Fruit fly (Drosophila melanogaster) whole organism, adult: ENCODE data around the gene CG14195.
A peak's percentile ranks its signal among the peaks of the same experiment; 100 is the strongest.

Experiments
- CG11617 ChIP-seq: fragments of 200-800 bp; sonication (Bioruptor generic); optimal IDR thresholded peaks from 2 replicates; lab custom pipeline; 2017; ENCODE audit warnings: mild to moderate bottlenecking, missing biosample characterization, missing genetic modification reagents, missing genetic modification characterization
- CG12768 ChIP-seq: fragments of 200-800 bp; sonication (Bioruptor generic); optimal IDR thresholded peaks from 2 replicates; lab custom pipeline; 2017; ENCODE audit warnings: missing biosample characterization, missing genetic modification characterization, mild to moderate bottlenecking, moderate library complexity, missing genetic modification reagents
- CG14711 ChIP-seq: fragments of 200-800 bp; sonication (Bioruptor generic); optimal IDR thresholded peaks from 2 replicates; lab custom pipeline; 2018; ENCODE audit warnings: missing biosample characterization, mild to moderate bottlenecking, missing genetic modification characterization, moderate library complexity
- CG1620 ChIP-seq: fragments of 200-800 bp; sonication (Bioruptor generic); optimal IDR thresholded peaks from 2 replicates; lab custom pipeline; 2016; ENCODE audit warnings: missing biosample characterization, missing genetic modification characterization
- CG33017 ChIP-seq: fragments of 200-800 bp; sonication (Bioruptor generic); optimal IDR thresholded peaks from 2 replicates; lab custom pipeline; 2018; ENCODE audit warnings: missing biosample characterization, mild to moderate bottlenecking, missing genetic modification characterization, moderate library complexity
- CG5204 ChIP-seq: fragments of 200-800 bp; sonication (Bioruptor generic); optimal IDR thresholded peaks from 2 replicates; lab custom pipeline; 2016; ENCODE audit warnings: missing biosample characterization, missing genetic modification characterization
- CG7045 ChIP-seq: fragments of 200-800 bp; sonication (Bioruptor generic); optimal IDR thresholded peaks from 2 replicates; lab custom pipeline; 2017; ENCODE audit warnings: missing biosample characterization, mild to moderate bottlenecking, missing genetic modification characterization
- CG7101 ChIP-seq: fragments of 200-800 bp; sonication (Bioruptor generic); optimal IDR thresholded peaks from 2 replicates; lab custom pipeline; 2018; ENCODE audit warnings: missing biosample characterization, mild to moderate bottlenecking, missing genetic modification characterization, moderate library complexity
- Clk ChIP-seq: fragments of 200-800 bp; sonication (Bioruptor generic); optimal IDR thresholded peaks from 2 replicates; lab custom pipeline; 2017; ENCODE audit warnings: missing biosample characterization, missing genetic modification characterization
- Crg-1 ChIP-seq: fragments of 200-800 bp; sonication (Bioruptor generic); optimal IDR thresholded peaks from 2 replicates; lab custom pipeline; 2016; ENCODE audit warnings: missing biosample characterization, missing genetic modification characterization
- Hr96 ChIP-seq: fragments of 200-800 bp; sonication (Bioruptor generic); optimal IDR thresholded peaks from 2 replicates; lab custom pipeline; 2016; ENCODE audit warnings: missing biosample characterization, missing genetic modification characterization
- Mnt ChIP-seq: fragments of 200-800 bp; sonication (Bioruptor generic); optimal IDR thresholded peaks from 2 replicates; lab custom pipeline; 2016; ENCODE audit warnings: missing biosample characterization, mild to moderate bottlenecking, missing genetic modification characterization
- bab1 ChIP-seq: fragments of 200-800 bp; sonication (Bioruptor generic); optimal IDR thresholded peaks from 3 replicates; lab custom pipeline; 2019; ENCODE audit warnings: missing biosample characterization, mild to moderate bottlenecking, missing genetic modification characterization, moderate library complexity
- cic ChIP-seq: fragments of 200-800 bp; sonication (Bioruptor generic); optimal IDR thresholded peaks from 2 replicates; lab custom pipeline; 2017; ENCODE audit warnings: missing biosample characterization, mild to moderate bottlenecking, missing genetic modification characterization, moderate library complexity
- cnc ChIP-seq, 2 experiments: fragments of >200 bp; optimal IDR thresholded peaks; 2 replicates each; lab custom pipeline; 2017
- kay ChIP-seq: fragments of 200-800 bp; sonication (Bioruptor generic); peaks from one replicate; lab custom pipeline; 2016; ENCODE audit warnings: missing biosample characterization, missing genetic modification characterization, borderline replicate concordance
- ovo ChIP-seq: fragments of 200-800 bp; sonication (Bioruptor generic); optimal IDR thresholded peaks from 2 replicates; lab custom pipeline; 2016; ENCODE audit warnings: missing biosample characterization, missing genetic modification characterization
- pad ChIP-seq: fragments of 200-800 bp; sonication (Bioruptor generic); optimal IDR thresholded peaks from 3 replicates; lab custom pipeline; 2017; ENCODE audit warnings: missing biosample characterization, missing genetic modification characterization, mild to moderate bottlenecking, moderate library complexity, missing genetic modification reagents
- tj ChIP-seq: fragments of 200-800 bp; sonication (Bioruptor generic); optimal IDR thresholded peaks from 3 replicates; lab custom pipeline; 2017; ENCODE audit warnings: missing biosample characterization, mild to moderate bottlenecking, missing genetic modification characterization, moderate library complexity
- toe ChIP-seq: fragments of 200-800 bp; sonication (Bioruptor generic); optimal IDR thresholded peaks from 2 replicates; lab custom pipeline; 2016; ENCODE audit warnings: missing biosample characterization, missing genetic modification characterization

Gene CG14195

dm6 chrX:19240230-19240839 is 28.5 kb upstream of the CG14195 start:
- TF ChIP-seq pad (GFP tag; lab: Kevin White, UChicago) = no peak
- peak; percentile 59 for TF ChIP-seq Mnt (GFP tag; lab: Kevin White, UChicago)
- no peak for TF ChIP-seq Clk (GFP tag; lab: Kevin White, UChicago)

DNA sequence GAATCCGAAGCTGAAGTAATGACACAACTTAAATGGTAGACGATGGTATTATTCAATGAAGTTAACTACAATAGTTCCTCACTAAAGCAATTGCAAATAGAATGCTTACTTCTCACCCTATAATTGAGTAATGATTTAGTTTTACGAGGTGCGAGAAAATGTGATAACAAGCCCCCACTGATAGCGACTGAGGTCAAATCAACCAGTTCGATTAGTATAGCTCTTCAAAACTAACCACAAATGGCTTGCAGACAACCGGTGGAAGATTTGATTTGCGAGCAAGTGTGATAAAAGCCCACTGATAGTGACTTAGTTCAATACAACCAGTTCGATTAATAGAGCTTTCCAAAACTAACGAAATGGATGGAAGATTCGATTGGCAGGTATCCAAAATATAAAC is 27.5 kb upstream of the CG14195 start:
- TF ChIP-seq tj = no peak
- no peak for TF ChIP-seq pad (GFP tag; lab: Kevin White, UChicago)
- TF ChIP-seq kay (GFP tag; lab: Kevin White, UChicago) = no peak
- TF ChIP-seq CG11617 (GFP tag; lab: Kevin White, UChicago) = no peak
- TF ChIP-seq CG7101 (tag; lab: Kevin White, UChicago) = no peak
- TF ChIP-seq Clk (GFP tag; lab: Kevin White, UChicago) = no peak
- TF ChIP-seq cnc (optimal IDR thresholded peaks at IDR 0.05; lab: Kevin White, UChicago) = no peak
- no peak for TF ChIP-seq CG7045 (GFP tag; lab: Kevin White, UChicago)
- TF ChIP-seq CG14711 (tag; lab: Kevin White, UChicago) = no peak
- TF ChIP-seq CG33017 (tag; lab: Kevin White, UChicago) = no peak
- TF ChIP-seq ovo (GFP tag; lab: Kevin White, UChicago) = no peak
- no peak for TF ChIP-seq Mnt (GFP tag; lab: Kevin White, UChicago)
- no peak for TF ChIP-seq cic (GFP tag; lab: Kevin White, UChicago)
- TF ChIP-seq Hr96 = no peak
- TF ChIP-seq toe (GFP tag; lab: Kevin White, UChicago) = no peak
- TF ChIP-seq CG12768 = no peak
- TF ChIP-seq Crg-1 (GFP tag; lab: Kevin White, UChicago) = no peak

DNA sequence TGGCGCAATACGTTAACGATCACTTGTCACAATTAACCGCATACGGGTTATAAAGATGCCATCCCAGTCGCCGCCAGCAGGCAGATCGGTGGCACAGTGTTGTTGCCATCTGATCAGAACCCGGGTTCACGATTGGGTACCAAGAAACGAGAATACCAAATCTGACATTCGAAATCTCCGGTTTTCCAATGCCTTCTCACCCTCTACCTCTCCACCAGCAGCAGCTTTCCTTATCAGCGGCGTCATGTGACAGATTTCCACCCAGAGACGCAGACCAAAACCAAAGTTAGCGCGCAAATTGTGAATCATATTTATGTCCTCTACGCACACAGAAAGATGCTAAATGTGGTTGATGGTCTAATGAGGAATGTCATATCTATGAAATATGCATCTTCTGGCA is 26.7 kb upstream of the CG14195 start:
- TF ChIP-seq Clk (GFP tag; lab: Kevin White, UChicago) (no peak), toe (GFP tag; lab: Kevin White, UChicago) (no peak), CG12768 (no peak), CG14711 (tag; lab: Kevin White, UChicago) (no peak), cic (GFP tag; lab: Kevin White, UChicago) (no peak), tj (no peak), bab1 (GFP tag; lab: Kevin White, UChicago) (no peak), Crg-1 (GFP tag; lab: Kevin White, UChicago) (no peak), cnc (optimal IDR thresholded peaks at IDR 0.05; lab: Kevin White, UChicago) (no peak), CG11617 (GFP tag; lab: Kevin White, UChicago) (no peak), CG5204 (no peak), kay (GFP tag; lab: Kevin White, UChicago) (no peak), CG7045 (GFP tag; lab: Kevin White, UChicago) (no peak), Hr96 (no peak)

- TF ChIP-seq cnc (optimal IDR thresholded peaks at IDR 0.05; lab: Kevin White, UChicago) = no peak
- no peak for TF ChIP-seq CG12768
- TF ChIP-seq Crg-1 (GFP tag; lab: Kevin White, UChicago) = no peak
- no peak for TF ChIP-seq Mnt (GFP tag; lab: Kevin White, UChicago)
- no peak for TF ChIP-seq cic (GFP tag; lab: Kevin White, UChicago)
- TF ChIP-seq Hr96 = no peak
- no peak for TF ChIP-seq CG5204
- TF ChIP-seq tj = no peak
- TF ChIP-seq ovo (GFP tag; lab: Kevin White, UChicago) = no peak
Observed at dm6 chrX:19229855-19230433, 18.1 kb upstream of the CG14195 start.

DNA sequence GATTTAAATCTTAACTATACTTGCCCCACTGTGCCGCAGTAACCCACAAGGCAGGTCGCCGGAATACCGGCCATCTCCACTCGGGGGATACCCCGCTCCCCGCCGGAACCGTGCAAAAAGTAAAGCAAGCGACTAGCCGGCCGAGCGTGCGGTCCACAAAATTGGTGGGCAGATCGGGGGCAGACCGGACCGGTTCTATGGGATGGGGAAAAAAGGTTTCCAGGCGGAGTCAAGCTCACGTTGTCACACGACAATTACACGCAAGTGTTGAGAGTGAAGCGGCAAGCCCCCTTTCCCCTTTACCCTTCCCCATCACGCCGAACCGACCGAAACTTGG is 13.4 kb upstream of the CG14195 start:
- TF ChIP-seq pad (GFP tag; lab: Kevin White, UChicago) (no peak), CG12768 (no peak), CG5204 (no peak), Crg-1 (GFP tag; lab: Kevin White, UChicago) (no peak), CG33017 (tag; lab: Kevin White, UChicago) (no peak), Clk (GFP tag; lab: Kevin White, UChicago) (no peak), bab1 (GFP tag; lab: Kevin White, UChicago) (no peak), CG14711 (tag; lab: Kevin White, UChicago) (no peak), CG7045 (GFP tag; lab: Kevin White, UChicago) (no peak), toe (GFP tag; lab: Kevin White, UChicago) (no peak), CG7101 (tag; lab: Kevin White, UChicago) (no peak), CG11617 (GFP tag; lab: Kevin White, UChicago) (no peak), ovo (GFP tag; lab: Kevin White, UChicago) (no peak), CG1620 (GFP tag; lab: Kevin White, UChicago) (no peak), cic (GFP tag; lab: Kevin White, UChicago) (no peak), cnc (optimal IDR thresholded peaks at IDR 0.05; lab: Kevin White, UChicago) (no peak), Hr96 (no peak), tj (no peak), Mnt (GFP tag; lab: Kevin White, UChicago) (no peak), kay (GFP tag; lab: Kevin White, UChicago) (no peak)

dm6 chrX:19224580-19225303 is 12.9 kb upstream of the CG14195 start:
- no peak for TF ChIP-seq CG7101 (tag; lab: Kevin White, UChicago)
